Fruit fly (Drosophila melanogaster) S2 (cell line): ENCODE data around the gene CG3349.

Experiments
- CG8478 ChIP-seq: fragments of >200 bp; optimal IDR thresholded peaks from 2 replicates; lab custom pipeline; 2018
- CTCF ChIP-seq, 2 experiments: fragments of >200 bp; optimal IDR thresholded peaks; 2 replicates each; lab custom pipeline; 2018

DNA sequence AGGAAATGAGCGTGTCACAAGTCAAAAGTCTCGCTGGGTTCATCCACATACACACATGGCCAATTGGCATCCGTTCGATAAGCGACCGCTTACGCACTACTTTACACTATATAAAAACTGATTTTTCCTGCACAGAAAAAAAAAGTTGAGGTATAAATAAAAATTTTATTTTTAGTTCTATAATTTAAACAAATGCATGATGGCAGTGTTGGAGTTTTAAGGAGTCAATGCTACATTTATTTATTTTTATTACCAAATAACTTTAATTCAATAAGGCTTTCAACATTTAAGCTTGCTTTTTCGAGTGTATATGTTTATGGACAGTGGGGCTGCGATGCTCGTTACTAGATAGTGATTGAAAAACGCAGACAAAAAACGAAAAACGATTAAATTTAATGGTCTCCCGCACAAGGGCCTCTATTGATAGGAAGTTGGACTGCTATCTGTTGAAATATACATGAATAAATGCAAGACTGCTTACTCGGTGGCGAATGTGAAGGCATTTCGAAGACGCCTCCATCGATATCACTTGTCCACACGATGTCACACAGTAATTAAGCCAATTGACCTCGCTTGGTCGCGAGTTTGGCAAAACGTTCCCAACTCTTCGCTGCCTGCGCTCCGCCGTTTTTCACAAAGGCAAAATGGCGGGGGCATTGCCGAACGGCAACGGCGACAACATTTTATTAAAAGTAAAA lies 32.4 kb downstream of the CG3349 start:
- TF ChIP-seq CG8478 (lab: Kevin White, UChicago): no peak
- no peak for TF ChIP-seq CTCF (optimal IDR thresholded peaks at IDR 0.05; lab: Kevin White, UChicago)
